Fruit fly (Drosophila melanogaster) whole organism, embryonic: ENCODE data around the gene CG7484.

Experiments
- Bdp1 ChIP-seq: fragments of 200-800 bp; sonication (Bioruptor generic); optimal IDR thresholded peaks from 3 replicates; lab custom pipeline; 2016; ENCODE audit warnings: missing biosample characterization, missing genetic modification characterization
- CG10147 ChIP-seq: fragments of 200-800 bp; sonication (Bioruptor generic); optimal IDR thresholded peaks from 2 replicates; lab custom pipeline; 2019; ENCODE audit warnings: missing biosample characterization, mild to moderate bottlenecking, missing genetic modification characterization, moderate library complexity
- CG10565 ChIP-seq: fragments of 200-800 bp; sonication (Bioruptor generic); optimal IDR thresholded peaks from 3 replicates; lab custom pipeline; 2016; ENCODE audit warnings: missing biosample characterization, mild to moderate bottlenecking, missing genetic modification characterization
- CG11504 ChIP-seq: fragments of 200-800 bp; sonication (Bioruptor generic); optimal IDR thresholded peaks from 3 replicates; lab custom pipeline; 2019; ENCODE audit warnings: missing biosample characterization, mild to moderate bottlenecking, missing genetic modification characterization, moderate library complexity
- CG13894 ChIP-seq: fragments of 200-800 bp; sonication (Bioruptor generic); optimal IDR thresholded peaks from 3 replicates; lab custom pipeline; 2018; ENCODE audit warnings: missing biosample characterization, mild to moderate bottlenecking, missing genetic modification characterization, moderate library complexity
- CG1832 ChIP-seq: fragments of 200-800 bp; sonication (Bioruptor generic); optimal IDR thresholded peaks from 2 replicates; lab custom pipeline; 2017; ENCODE audit warnings: missing biosample characterization, mild to moderate bottlenecking, missing genetic modification characterization, inconsistent platforms
- CG32532 ChIP-seq: fragments of 200-800 bp; sonication (Bioruptor generic); IDR thresholded peaks from 2 replicates; pipeline ENCODE4 v1.3.6; 2022; ENCODE audit warnings: missing biosample characterization, missing genetic modification characterization
- Camta ChIP-seq: fragments of 200-800 bp; sonication (Bioruptor generic); optimal IDR thresholded peaks from 2 replicates; lab custom pipeline; 2016; ENCODE audit warnings: missing biosample characterization, missing genetic modification characterization
- Dfd ChIP-seq, 2 experiments: fragments of >200 bp; optimal IDR thresholded peaks; 2 replicates each; lab custom pipeline; 2017; ENCODE audit warnings: missing biosample characterization in 2 of 2, missing genetic modification characterization in 2 of 2
- Gsc ChIP-seq: fragments of 200-800 bp; sonication (Bioruptor generic); IDR thresholded peaks from 2 replicates; pipeline ENCODE4 v1.3.6; 2022; ENCODE audit warnings: missing biosample characterization, missing genetic modification characterization
- Jarid2 ChIP-seq: fragments of 200-800 bp; sonication (Bioruptor generic); optimal IDR thresholded peaks from 3 replicates; lab custom pipeline; 2017; ENCODE audit warnings: mild to moderate bottlenecking, missing biosample characterization, missing genetic modification reagents, missing genetic modification characterization
- Sry-β ChIP-seq: fragments of 200-800 bp; sonication (Bioruptor generic); optimal IDR thresholded peaks from 2 replicates; lab custom pipeline; 2018; ENCODE audit warnings: missing biosample characterization, mild to moderate bottlenecking, missing genetic modification characterization, moderate library complexity
- Ssrp ChIP-seq: fragments of 200-800 bp; sonication (Bioruptor generic); optimal IDR thresholded peaks from 2 replicates; lab custom pipeline; 2018; ENCODE audit warnings: missing biosample characterization, mild to moderate bottlenecking, missing genetic modification characterization, moderate library complexity
- Taf1 ChIP-seq: fragments of 200-800 bp; sonication (Bioruptor generic); IDR thresholded peaks from 2 replicates; pipeline ENCODE4 v1.3.6; 2022; ENCODE audit warnings: missing biosample characterization, missing genetic modification characterization
- abd-A ChIP-seq: fragments of 200-800 bp; sonication (Bioruptor generic); optimal IDR thresholded peaks from 3 replicates; lab custom pipeline; 2019; ENCODE audit warnings: missing biosample characterization, mild to moderate bottlenecking, missing genetic modification characterization, moderate library complexity
- ap ChIP-seq: fragments of 200-800 bp; sonication (Bioruptor generic); IDR thresholded peaks from 2 replicates; pipeline ENCODE4 v1.3.6; 2022; ENCODE audit warnings: missing biosample characterization, missing genetic modification characterization
- chif ChIP-seq, 2 experiments: fragments of 200-800 bp; sonication (Bioruptor generic); optimal IDR thresholded peaks; 3 replicates each; lab custom pipeline; 2016; ENCODE audit warnings: missing biosample characterization in 2 of 2, missing genetic modification characterization in 2 of 2
- corto ChIP-seq: fragments of 200-800 bp; sonication (Bioruptor generic); optimal IDR thresholded peaks from 2 replicates; lab custom pipeline; 2016; ENCODE audit warnings: missing biosample characterization, mild to moderate bottlenecking, missing genetic modification characterization, moderate library complexity
- da ChIP-seq: fragments of 200-800 bp; sonication (Bioruptor generic); optimal IDR thresholded peaks from 2 replicates; lab custom pipeline; 2016; ENCODE audit warnings: missing biosample characterization, missing genetic modification characterization
- jumu ChIP-seq: fragments of 200-800 bp; sonication (Bioruptor generic); optimal IDR thresholded peaks from 3 replicates; lab custom pipeline; 2016; ENCODE audit warnings: missing biosample characterization, missing genetic modification characterization
- pros ChIP-seq: fragments of 200-800 bp; sonication (Bioruptor generic); optimal IDR thresholded peaks from 3 replicates; lab custom pipeline; 2019; ENCODE audit warnings: missing biosample characterization, mild to moderate bottlenecking, missing genetic modification characterization, moderate library complexity

CG7484 gene

DNA sequence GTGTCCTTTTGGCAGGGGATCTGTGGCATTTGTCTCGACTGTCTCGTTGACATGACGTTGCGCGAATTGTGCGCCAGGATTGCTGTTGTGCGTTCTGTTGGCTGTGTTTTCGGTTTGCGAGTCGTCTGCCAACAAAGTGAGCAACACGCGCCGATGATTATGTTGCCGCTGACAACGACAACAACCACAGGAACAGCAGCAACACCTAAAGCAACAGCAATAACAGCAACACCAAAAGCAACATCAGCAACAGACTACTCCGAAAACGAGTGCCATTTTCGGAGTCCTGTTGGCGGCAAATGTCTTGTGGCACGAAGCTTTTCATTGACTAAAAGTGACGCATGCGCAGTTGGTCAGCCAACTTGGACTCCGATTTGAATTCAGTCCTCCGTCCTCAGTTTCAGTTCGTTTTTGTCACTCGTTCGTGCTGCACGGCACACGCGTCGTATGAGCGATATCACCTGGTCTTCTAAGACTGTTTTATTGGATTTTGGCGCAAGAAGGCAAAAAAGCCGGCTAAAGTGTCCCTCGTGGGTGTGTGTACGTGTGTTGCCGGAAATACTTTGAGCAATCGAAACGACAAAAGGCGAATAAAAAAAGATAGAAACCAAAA is 35.3 kb downstream of the CG7484 start, which contains the start of gene Ccn (continued):
- TF ChIP-seq Sry-β (GFP tag; lab: Kevin White, UChicago) (no peak), corto (GFP tag; lab: Kevin White, UChicago) (no peak), Ssrp (tag; lab: Kevin White, UChicago) (no peak), Camta (GFP tag; lab: Kevin White, UChicago) (no peak), chif (GFP tag; optimal IDR thresholded peaks at IDR 0.05; lab: Kevin White, UChicago) (no peak), Dfd (GFP tag; optimal IDR thresholded peaks at IDR 0.05; lab: Kevin White, UChicago) (no peak), pros (no peak), CG13894 (tag; lab: Kevin White, UChicago) (peak; percentile 32), ap (GFP tag; lab: Robert Waterston, UW) (no peak), da (no peak), CG1832 (GFP tag; lab: Kevin White, UChicago) (no peak), Jarid2 (GFP tag; lab: Kevin White, UChicago) (peak; percentile 18), CG11504 (tag; lab: Kevin White, UChicago) (peak; percentile 95), abd-A (tag; lab: Kevin White, UChicago) (peak; percentile 56), Bdp1 (GFP tag; lab: Kevin White, UChicago) (no peak), Taf1 (no peak), CG10565 (GFP tag; lab: Kevin White, UChicago) (no peak), Gsc (no peak), jumu (GFP tag; lab: Kevin White, UChicago) (no peak), CG32532 (GFP tag; lab: Robert Waterston, UW) (no peak), CG10147 (GFP tag; lab: Kevin White, UChicago) (no peak)
